Worm (Caenorhabditis elegans) whole organism, L4 larva: ENCODE data around the gene lsm-3.

Experiments
- F10B5.3 ChIP-seq: sonication (generic microtip); optimal IDR thresholded peaks from 2 replicates; lab custom pipeline; 2016; ENCODE audit warnings: mild to moderate bottlenecking, missing genetic modification characterization, missing compliant biosample characterization
- F37D6.2 ChIP-seq: sonication (generic microtip); optimal IDR thresholded peaks from 2 replicates; lab custom pipeline; 2016; ENCODE audit warnings: mild to moderate bottlenecking, missing genetic modification characterization, missing compliant biosample characterization
- F49E8.2 ChIP-seq: sonication (generic microtip); optimal IDR thresholded peaks from 2 replicates; lab custom pipeline; 2016; ENCODE audit warnings: missing compliant biosample characterization, mild to moderate bottlenecking, missing genetic modification characterization, borderline replicate concordance
- R02D3.7 ChIP-seq: fragments of 150-350 bp; sonication (generic microtip); optimal IDR thresholded peaks from 3 replicates; lab custom pipeline; 2014; ENCODE audit warnings: missing biosample characterization, missing genetic modification characterization
- T26A8.4 ChIP-seq: fragments of 200-800 bp; sonication (Bioruptor generic); IDR thresholded peaks from 2 replicates; pipeline ENCODE4 v1.3.6; 2022; ENCODE audit warnings: missing genetic modification characterization, missing compliant biosample characterization
- Y105C5A.15 ChIP-seq: fragments of 200-800 bp; sonication (Bioruptor generic); IDR thresholded peaks from 2 replicates; pipeline ENCODE4 v1.3.6; 2022; ENCODE audit warnings: missing genetic modification characterization, missing compliant biosample characterization
- Y48G9A.11 ChIP-seq: fragments of 200-800 bp; sonication (Bioruptor generic); IDR thresholded peaks from 2 replicates; pipeline ENCODE4 v1.3.6; 2022; ENCODE audit warnings: missing genetic modification reagents, missing genetic modification characterization, missing compliant biosample characterization
- Y5F2A.4 ChIP-seq: fragments of 200-800 bp; sonication (Bioruptor generic); optimal IDR thresholded peaks from 2 replicates; lab custom pipeline; 2018; ENCODE audit warnings: mild to moderate bottlenecking, missing genetic modification characterization, missing compliant biosample characterization
- ZK546.5 ChIP-seq, 2 experiments: sonication (generic microtip); optimal IDR thresholded peaks; 2 replicates each; lab custom pipeline; 2017; ENCODE audit warnings: missing biosample characterization in 2 of 2, missing genetic modification characterization in 2 of 2
- aha-1 ChIP-seq: fragments of 150-350 bp; peaks from one replicate; lab custom pipeline; 2014; ENCODE audit warnings: missing biosample characterization, missing genetic modification characterization
- aly-2 ChIP-seq: sonication (generic microtip); optimal IDR thresholded peaks from 2 replicates; lab custom pipeline; 2018; ENCODE audit warnings: missing biosample characterization, missing genetic modification characterization
- ama-1 ChIP-seq: fragments of 150-350 bp; optimal IDR thresholded peaks from 2 replicates; lab custom pipeline; 2014; ENCODE audit warnings: inconsistent platforms, mixed read lengths
- ceh-28 ChIP-seq: fragments of 150-350 bp; optimal IDR thresholded peaks from 2 replicates; lab custom pipeline; 2014; ENCODE audit warnings: missing biosample characterization, missing genetic modification reagents, missing genetic modification characterization
- ceh-44 ChIP-seq: fragments of 200-800 bp; sonication (Bioruptor generic); IDR thresholded peaks from 2 replicates; pipeline ENCODE4 v1.3.6; 2022; ENCODE audit warnings: missing genetic modification reagents, missing genetic modification characterization, missing compliant biosample characterization
- ceh-62 ChIP-seq: sonication (generic microtip); optimal IDR thresholded peaks from 2 replicates; lab custom pipeline; 2017; ENCODE audit warnings: missing biosample characterization, missing genetic modification characterization
- ces-1 ChIP-seq: fragments of 150-350 bp; sonication (generic microtip); optimal IDR thresholded peaks from 4 replicates; lab custom pipeline; 2014; ENCODE audit warnings: missing biosample characterization, missing genetic modification reagents, missing genetic modification characterization
- cey-2 ChIP-seq: sonication (generic microtip); optimal IDR thresholded peaks from 3 replicates; lab custom pipeline; 2017; ENCODE audit warnings: missing genetic modification characterization, mild to moderate bottlenecking, missing compliant biosample characterization, antibody characterized with exemption, borderline replicate concordance; ENCODE audit not compliant: insufficient read depth
- ctbp-1 ChIP-seq: fragments of 200-800 bp; sonication (Bioruptor generic); IDR thresholded peaks from 2 replicates; pipeline ENCODE4 v1.3.6; 2022; ENCODE audit warnings: missing genetic modification reagents, missing genetic modification characterization, missing compliant biosample characterization
- daf-16 ChIP-seq, 3 experiments: sonication (generic microtip); optimal IDR thresholded peaks; 2 replicates each; lab custom pipeline; 2016 to 2017; ENCODE audit warnings: missing genetic modification characterization in 3 of 3, missing genetic modification reagents in 3 of 3, mild to moderate bottlenecking in 2 of 3, missing compliant biosample characterization in 2 of 3, missing biosample characterization in 1 of 3, moderate library complexity in 1 of 3
- daf-19 ChIP-seq: fragments of 200-800 bp; sonication (Bioruptor generic); conservative IDR thresholded peaks from 2 replicates; pipeline ENCODE4 v1.3.6; 2022; ENCODE audit warnings: missing genetic modification characterization, missing compliant biosample characterization
- daf-8 ChIP-seq: fragments of 200-800 bp; sonication (Bioruptor generic); IDR thresholded peaks from 2 replicates; pipeline ENCODE4 v1.3.6; 2022; ENCODE audit warnings: missing genetic modification characterization, missing compliant biosample characterization
- dmd-8 ChIP-seq: fragments of 200-800 bp; sonication (Bioruptor generic); IDR thresholded peaks from 2 replicates; pipeline ENCODE4 v1.3.6; 2022; ENCODE audit warnings: missing genetic modification characterization, missing compliant biosample characterization
- egl-27 ChIP-seq: sonication (generic microtip); optimal IDR thresholded peaks from 3 replicates; lab custom pipeline; 2017; ENCODE audit warnings: missing biosample characterization, missing genetic modification reagents, missing genetic modification characterization
- hmg-1.1 ChIP-seq: fragments of 200-800 bp; sonication (Bioruptor generic); IDR thresholded peaks from 2 replicates; pipeline ENCODE4 v1.3.6; 2022; ENCODE audit warnings: missing genetic modification reagents, missing genetic modification characterization, missing compliant biosample characterization
- jun-1 ChIP-seq: fragments of 150-350 bp; optimal IDR thresholded peaks from 2 replicates; lab custom pipeline; 2014; ENCODE audit warnings: missing biosample characterization, missing genetic modification reagents, missing genetic modification characterization
- lim-7 ChIP-seq: fragments of 200-800 bp; sonication (Bioruptor generic); IDR thresholded peaks from 2 replicates; pipeline ENCODE4 v1.3.6; 2022; ENCODE audit warnings: missing genetic modification characterization, missing compliant biosample characterization
- lin-13 ChIP-seq: fragments of 150-350 bp; optimal IDR thresholded peaks from 2 replicates; lab custom pipeline; 2014; ENCODE audit warnings: missing biosample characterization, missing genetic modification reagents, missing genetic modification characterization
- lin-15B ChIP-seq: fragments of 150-350 bp; sonication (generic microtip); optimal IDR thresholded peaks from 3 replicates; lab custom pipeline; 2014; ENCODE audit warnings: missing biosample characterization, missing genetic modification characterization
- lsy-2 ChIP-seq, 2 experiments: fragments of 150-350 bp in 1 of 2; sonication (generic microtip) in 1 of 2; optimal IDR thresholded peaks; 2 replicates each; lab custom pipeline; 2014 to 2017; ENCODE audit warnings: missing biosample characterization in 2 of 2, missing genetic modification characterization in 2 of 2
- madf-5 ChIP-seq, 2 experiments: fragments of 200-800 bp; sonication (Bioruptor generic); IDR thresholded peaks; 2 replicates each; pipeline ENCODE4 v1.3.6; 2022; ENCODE audit warnings: missing compliant biosample characterization in 2 of 2, missing genetic modification characterization in 2 of 2
- mes-2 ChIP-seq: sonication (generic microtip); optimal IDR thresholded peaks from 2 replicates; lab custom pipeline; 2016; ENCODE audit warnings: missing genotype, mild to moderate bottlenecking, missing genetic modification characterization, missing compliant biosample characterization; ENCODE audit not compliant: poor library complexity, severe bottlenecking
- nhr-102 ChIP-seq: sonication (generic microtip); optimal IDR thresholded peaks from 2 replicates; lab custom pipeline; 2016; ENCODE audit warnings: mild to moderate bottlenecking, missing genetic modification characterization, moderate library complexity, missing compliant biosample characterization
- nhr-111 ChIP-seq: fragments of 200-800 bp; sonication (Bioruptor generic); optimal IDR thresholded peaks from 2 replicates; lab custom pipeline; 2018; ENCODE audit warnings: mild to moderate bottlenecking, missing genetic modification characterization, missing compliant biosample characterization
- nhr-28 ChIP-seq: fragments of 150-350 bp; optimal IDR thresholded peaks from 2 replicates; lab custom pipeline; 2014; ENCODE audit warnings: missing biosample characterization, missing genetic modification characterization
- nhr-48 ChIP-seq: sonication (generic microtip); optimal IDR thresholded peaks from 2 replicates; lab custom pipeline; 2016; ENCODE audit warnings: mild to moderate bottlenecking, missing genetic modification characterization, missing compliant biosample characterization
- nhr-77 ChIP-seq: fragments of 150-350 bp; optimal IDR thresholded peaks from 2 replicates; lab custom pipeline; 2014; ENCODE audit warnings: missing biosample characterization, missing genetic modification characterization
- php-3 ChIP-seq: fragments of 200-800 bp; sonication (Bioruptor generic); IDR thresholded peaks from 2 replicates; pipeline ENCODE4 v1.3.6; 2022; ENCODE audit warnings: missing genetic modification reagents, missing genetic modification characterization, missing compliant biosample characterization
- pqm-1 ChIP-seq: sonication (generic microtip); optimal IDR thresholded peaks from 2 replicates; lab custom pipeline; 2017; ENCODE audit warnings: missing biosample characterization, missing genetic modification characterization
- saeg-2 ChIP-seq: fragments of 200-800 bp; sonication (Bioruptor generic); IDR thresholded peaks from 2 replicates; pipeline ENCODE4 v1.3.6; 2022; ENCODE audit warnings: missing genetic modification reagents, missing genetic modification characterization, missing compliant biosample characterization
- set-16 ChIP-seq: fragments of 200-800 bp; sonication (Bioruptor generic); IDR thresholded peaks from 2 replicates; pipeline ENCODE4 v1.3.6; 2022; ENCODE audit warnings: missing genetic modification reagents, missing genetic modification characterization, missing compliant biosample characterization
- snpc-4 ChIP-seq: fragments of 150-350 bp; optimal IDR thresholded peaks from 2 replicates; lab custom pipeline; 2014; ENCODE audit warnings: missing biosample characterization, missing genetic modification characterization
- spr-1 ChIP-seq: sonication (generic microtip); optimal IDR thresholded peaks from 2 replicates; lab custom pipeline; 2016; ENCODE audit warnings: mild to moderate bottlenecking, missing genetic modification characterization, missing compliant biosample characterization
- spr-3 ChIP-seq: fragments of 200-800 bp; sonication (Bioruptor generic); optimal IDR thresholded peaks from 2 replicates; lab custom pipeline; 2018; ENCODE audit warnings: mild to moderate bottlenecking, missing genetic modification characterization, missing compliant biosample characterization
- tag-97 ChIP-seq: fragments of 200-800 bp; sonication (Bioruptor generic); IDR thresholded peaks from 2 replicates; pipeline ENCODE4 v1.3.6; 2022; ENCODE audit warnings: missing genetic modification characterization, missing compliant biosample characterization
- unc-130 ChIP-seq: sonication (generic microtip); optimal IDR thresholded peaks from 2 replicates; lab custom pipeline; 2016; ENCODE audit warnings: missing genetic modification reagents, missing genetic modification characterization, missing compliant biosample characterization
- unc-62 ChIP-seq, 3 experiments: fragments of 150-350 bp in 1 of 3; sonication (generic microtip); optimal IDR thresholded peaks in 2 of 3; peaks in 1 of 3; 1 replicate in 1 of 3; 2 replicates in 2 of 3; lab custom pipeline; 2014 to 2017; ENCODE audit warnings: missing biosample characterization in 3 of 3, missing genetic modification characterization in 3 of 3, missing genetic modification reagents in 3 of 3, missing genotype in 1 of 3
- zfp-3 ChIP-seq: fragments of 200-800 bp; sonication (Bioruptor generic); conservative IDR thresholded peaks from 2 replicates; pipeline ENCODE4 v1.3.6; 2022; ENCODE audit warnings: missing genetic modification reagents, missing genetic modification characterization, missing compliant biosample characterization
- zip-2 ChIP-seq: fragments of 150-350 bp; optimal IDR thresholded peaks from 2 replicates; lab custom pipeline; 2014; ENCODE audit warnings: missing biosample characterization, missing genetic modification characterization

lsm-3 gene

ce11 chrIV:13390770-13391169 is 3.8 kb downstream of the lsm-3 start (continued):
- TF ChIP-seq cey-2, result no peak
- no peak for TF ChIP-seq Y5F2A.4 (GFP tag; lab: Kevin White, UChicago)
- TF ChIP-seq ces-1 (GFP tag; lab: Kevin White, UChicago), result no peak
- no peak for TF ChIP-seq egl-27
- no peak for TF ChIP-seq jun-1 (tag; lab: Kevin White, UChicago)
- no peak for TF ChIP-seq pqm-1 (tag; lab: Kevin White, UChicago)
- no peak for TF ChIP-seq dmd-8 (GFP tag; lab: Robert Waterston, UW)
- no peak for TF ChIP-seq spr-1 (tag; lab: Kevin White, UChicago)
- no peak for TF ChIP-seq saeg-2
- no peak for TF ChIP-seq hmg-1.1
- no peak for TF ChIP-seq daf-8 (GFP tag; lab: Robert Waterston, UW)
- TF ChIP-seq set-16 (GFP tag; lab: Robert Waterston, UW), result no peak
- TF ChIP-seq nhr-48 (tag; lab: Kevin White, UChicago), result no peak
- TF ChIP-seq ctbp-1, result 0 out of 2 replicates have a peak, but pooled peaks have one; percentile 12
- TF ChIP-seq lin-15B (tag; lab: Kevin White, UChicago), result no peak
- TF ChIP-seq Y48G9A.11, result no peak

DNA sequence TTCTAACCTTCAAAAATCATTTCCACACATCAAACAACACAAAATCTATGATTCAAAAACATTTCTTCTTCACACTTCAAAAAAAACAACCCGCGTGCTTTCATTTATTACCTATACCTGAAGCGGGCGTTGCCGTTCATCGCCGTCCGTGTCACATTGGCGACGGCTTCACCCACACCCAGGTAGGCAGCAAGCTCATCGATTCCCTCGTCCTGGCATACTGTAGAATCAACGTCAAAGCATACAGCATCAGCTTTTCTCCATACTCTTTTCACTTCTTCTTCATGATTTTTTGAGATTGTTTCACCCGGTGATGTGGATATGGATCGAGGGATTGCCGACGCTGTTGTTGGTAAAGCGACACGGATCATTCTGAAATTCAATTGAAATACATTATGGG is 5.2 kb downstream of the lsm-3 start:
- TF ChIP-seq daf-16 (GFP tag; optimal IDR thresholded peaks at IDR 0.05; lab: Kevin White, UChicago) (no peak), daf-16 (tag; optimal IDR thresholded peaks at IDR 0.05; lab: Kevin White, UChicago) (no peak), tag-97 (GFP tag; lab: Robert Waterston, UW) (no peak), unc-62 (GFP tag; optimal IDR thresholded peaks at IDR 0.05 in 1 of 2; lab: Kevin White, UChicago) (no peak), unc-62 (tag; optimal IDR thresholded peaks at IDR 0.05; lab: Kevin White, UChicago) (no peak), Y48G9A.11 (no peak), F37D6.2 (tag; lab: Kevin White, UChicago) (no peak), ama-1 (lab: Kevin White, UChicago) (no peak), lsy-2 (tag; optimal IDR thresholded peaks at IDR 0.05; lab: Kevin White, UChicago) (no peak), aly-2 (tag; lab: Kevin White, UChicago) (no peak), jun-1 (tag; lab: Kevin White, UChicago) (no peak), Y5F2A.4 (GFP tag; lab: Kevin White, UChicago) (no peak), nhr-111 (peak; percentile 13), egl-27 (no peak), php-3 (GFP tag; lab: Robert Waterston, UW) (no peak), Y105C5A.15 (no peak), F10B5.3 (tag; lab: Kevin White, UChicago) (no peak), ZK546.5 (tag; optimal IDR thresholded peaks at IDR 0.05; lab: Kevin White, UChicago) (no peak), ctbp-1 (no peak), madf-5 (GFP tag; IDR thresholded peaks at IDR 0.05; lab: Robert Waterston, UW) (no peak), R02D3.7 (tag; lab: Kevin White, UChicago) (no peak), ceh-28 (tag; lab: Kevin White, UChicago) (no peak), saeg-2 (no peak), nhr-77 (tag; lab: Kevin White, UChicago) (no peak), nhr-102 (tag; lab: Kevin White, UChicago) (no peak), F49E8.2 (tag; lab: Kevin White, UChicago) (no peak), zip-2 (tag; lab: Kevin White, UChicago) (no peak), unc-130 (no peak), mes-2 (no peak), ceh-62 (tag; lab: Kevin White, UChicago) (no peak), set-16 (GFP tag; lab: Robert Waterston, UW) (peak; percentile 26; the same call in 1 of the 2 replicates), snpc-4 (tag; lab: Kevin White, UChicago) (no peak), lim-7 (GFP tag; lab: Robert Waterston, UW) (0 out of 2 replicates have a peak, but pooled peaks have one; percentile 35), T26A8.4 (GFP tag; lab: Robert Waterston, UW) (peak; percentile 46), lin-13 (GFP tag; lab: Kevin White, UChicago) (no peak), spr-1 (tag; lab: Kevin White, UChicago) (no peak), hmg-1.1 (no peak), aha-1 (peak; percentile 25), spr-3 (GFP tag; lab: Kevin White, UChicago) (no peak), daf-19 (GFP tag; lab: Robert Waterston, UW) (no peak), ceh-44 (GFP tag; lab: Robert Waterston, UW) (no peak), nhr-28 (tag; lab: Kevin White, UChicago) (no peak), zfp-3 (GFP tag; lab: Robert Waterston, UW) (no peak)
